Fruit fly (Drosophila melanogaster) S2 (cell line): ENCODE measurements around the gene Osi24.

Experiments
- CG8478 ChIP-seq: fragments of >200 bp; optimal IDR thresholded peaks from 2 replicates; lab custom pipeline; 2018
- CTCF ChIP-seq, 2 experiments: fragments of >200 bp; optimal IDR thresholded peaks; 2 replicates each; lab custom pipeline; 2018

dm6 chr3R:6234189-6234758, 35.7 kb downstream of the Osi24 start, which contains the start of gene Osi6:
- TF ChIP-seq CTCF (optimal IDR thresholded peaks at IDR 0.05; lab: Kevin White, UChicago): no peak
- TF ChIP-seq CG8478 (lab: Kevin White, UChicago): no peak
